Fruit fly (Drosophila melanogaster) whole organism, embryonic: ENCODE measurements around the gene CG33288.

Source experiments
- Ada2b ChIP-seq: fragments of 200-800 bp; sonication (Bioruptor generic); IDR thresholded peaks from 2 replicates; pipeline ENCODE4 v1.3.6; 2022; ENCODE audit warnings: missing biosample characterization, missing genetic modification characterization
- Adf1 ChIP-seq: fragments of 200-800 bp; sonication (Bioruptor generic); IDR thresholded peaks from 2 replicates; pipeline ENCODE4 v1.3.6; 2022; ENCODE audit warnings: missing biosample characterization, missing genetic modification characterization
- Asciz ChIP-seq: fragments of 200-800 bp; sonication (Bioruptor generic); optimal IDR thresholded peaks from 2 replicates; lab custom pipeline; 2017; ENCODE audit warnings: missing biosample characterization, mild to moderate bottlenecking, missing genetic modification characterization, missing genetic modification reagents
- Atf3 ChIP-seq: fragments of 200-800 bp; sonication (Bioruptor generic); optimal IDR thresholded peaks from 3 replicates; lab custom pipeline; 2016; ENCODE audit warnings: missing biosample characterization, missing genetic modification characterization
- Atf6 ChIP-seq: fragments of 200-800 bp; sonication (Bioruptor generic); IDR thresholded peaks from 2 replicates; pipeline ENCODE4 v1.3.6; 2022; ENCODE audit warnings: missing biosample characterization, missing genetic modification characterization
- Bgb ChIP-seq: fragments of 200-800 bp; sonication (Bioruptor generic); IDR thresholded peaks from 2 replicates; pipeline ENCODE4 v1.3.6; 2022; ENCODE audit warnings: missing biosample characterization, missing genetic modification characterization; ENCODE audit not compliant: partially characterized antibody
- CG10543 ChIP-seq: fragments of 200-800 bp; sonication (Bioruptor generic); optimal IDR thresholded peaks from 3 replicates; lab custom pipeline; 2017; ENCODE audit warnings: missing biosample characterization, mild to moderate bottlenecking, missing genetic modification characterization, moderate library complexity
- CG11247 ChIP-seq: fragments of 200-800 bp; sonication (Bioruptor generic); IDR thresholded peaks from 2 replicates; pipeline ENCODE4 v1.3.6; 2022; ENCODE audit warnings: missing biosample characterization, missing genetic modification characterization
- CG14441 ChIP-seq: fragments of 200-800 bp; sonication (Bioruptor generic); IDR thresholded peaks from 2 replicates; pipeline ENCODE4 v1.3.6; 2022; ENCODE audit warnings: missing biosample characterization, missing genetic modification characterization
- CG1603 ChIP-seq: fragments of 200-800 bp; sonication (Bioruptor generic); optimal IDR thresholded peaks from 2 replicates; lab custom pipeline; 2019; ENCODE audit warnings: missing biosample characterization, mild to moderate bottlenecking, missing genetic modification characterization, moderate library complexity
- CG17829 ChIP-seq: fragments of 200-800 bp; optimal IDR thresholded peaks from 2 replicates; lab custom pipeline; 2019; ENCODE audit warnings: missing biosample characterization, mild to moderate bottlenecking, missing genetic modification characterization, moderate library complexity
- CG18476 ChIP-seq: fragments of 200-800 bp; sonication (Bioruptor generic); optimal IDR thresholded peaks from 2 replicates; lab custom pipeline; 2016; ENCODE audit warnings: missing biosample characterization, mild to moderate bottlenecking, missing genetic modification characterization
- CG2199 ChIP-seq: fragments of 200-800 bp; sonication (Bioruptor generic); IDR thresholded peaks from 3 replicates; pipeline ENCODE4 v1.3.6; 2022; ENCODE audit warnings: missing biosample characterization, missing genetic modification characterization
- CG2712 ChIP-seq: fragments of 200-800 bp; optimal IDR thresholded peaks from 3 replicates; lab custom pipeline; 2019; ENCODE audit warnings: missing biosample characterization, mild to moderate bottlenecking, missing genetic modification characterization, moderate library complexity
- CG3065 ChIP-seq: fragments of 200-800 bp; sonication (Bioruptor generic); optimal IDR thresholded peaks from 2 replicates; lab custom pipeline; 2016; ENCODE audit warnings: missing biosample characterization, missing genetic modification characterization
- CG3281 ChIP-seq: fragments of 200-800 bp; sonication (Bioruptor generic); optimal IDR thresholded peaks from 3 replicates; lab custom pipeline; 2017; ENCODE audit warnings: missing biosample characterization, mild to moderate bottlenecking, missing genetic modification characterization
- CG3838 ChIP-seq: fragments of 200-800 bp; sonication (Bioruptor generic); optimal IDR thresholded peaks from 3 replicates; lab custom pipeline; 2016; ENCODE audit warnings: missing biosample characterization, missing genetic modification characterization
- CG3847 ChIP-seq: fragments of 200-800 bp; sonication (Bioruptor generic); IDR thresholded peaks from 2 replicates; pipeline ENCODE4 v1.3.6; 2022; ENCODE audit warnings: missing biosample characterization, missing genetic modification characterization
- CG4854 ChIP-seq: fragments of 200-800 bp; sonication (Bioruptor generic); optimal IDR thresholded peaks from 2 replicates; lab custom pipeline; 2016; ENCODE audit warnings: missing biosample characterization, missing genetic modification characterization, inconsistent platforms
- CG6813 ChIP-seq: fragments of 200-800 bp; sonication (Bioruptor generic); optimal IDR thresholded peaks from 2 replicates; lab custom pipeline; 2017; ENCODE audit warnings: missing biosample characterization, missing genetic modification characterization, mild to moderate bottlenecking, moderate library complexity, missing genetic modification reagents
- CG6854 ChIP-seq: fragments of 200-800 bp; sonication (Bioruptor generic); optimal IDR thresholded peaks from 3 replicates; lab custom pipeline; 2017; ENCODE audit warnings: missing biosample characterization, mild to moderate bottlenecking, missing genetic modification characterization
- CG9727 ChIP-seq: fragments of 200-800 bp; sonication (Bioruptor generic); optimal IDR thresholded peaks from 3 replicates; lab custom pipeline; 2017; ENCODE audit warnings: missing biosample characterization, mild to moderate bottlenecking, missing genetic modification characterization
- CoRest ChIP-seq: fragments of 200-800 bp; sonication (Bioruptor generic); optimal IDR thresholded peaks from 3 replicates; lab custom pipeline; 2018; ENCODE audit warnings: missing biosample characterization, mild to moderate bottlenecking, missing genetic modification characterization, moderate library complexity
- Deaf1 ChIP-seq: fragments of 200-800 bp; optimal IDR thresholded peaks from 3 replicates; lab custom pipeline; 2019; ENCODE audit warnings: missing biosample characterization, mild to moderate bottlenecking, missing genetic modification characterization, moderate library complexity
- Ets65A ChIP-seq: fragments of 200-800 bp; sonication (Bioruptor generic); peaks from one replicate; lab custom pipeline; 2016; ENCODE audit warnings: missing biosample characterization, missing genetic modification characterization
- Myb ChIP-seq: fragments of 200-800 bp; sonication (Bioruptor generic); optimal IDR thresholded peaks from 2 replicates; lab custom pipeline; 2016; ENCODE audit warnings: missing biosample characterization, missing genetic modification characterization
- Taf1 ChIP-seq: fragments of 200-800 bp; sonication (Bioruptor generic); IDR thresholded peaks from 2 replicates; pipeline ENCODE4 v1.3.6; 2022; ENCODE audit warnings: missing biosample characterization, missing genetic modification characterization
- Trl ChIP-seq, 3 experiments: fragments of >200 bp in 2 of 3; fragments of 200-800 bp in 1 of 3; sonication (Bioruptor generic) in 1 of 3; optimal IDR thresholded peaks; 2 replicates in 1 of 3; 3 replicates in 2 of 3; lab custom pipeline; 2016 to 2017; ENCODE audit warnings: missing biosample characterization in 1 of 3, missing genetic modification characterization in 1 of 3
- Xbp1 ChIP-seq: fragments of 200-800 bp; sonication (Bioruptor generic); optimal IDR thresholded peaks from 3 replicates; lab custom pipeline; 2016; ENCODE audit warnings: missing biosample characterization, mild to moderate bottlenecking, missing genetic modification characterization
- abd-A ChIP-seq: fragments of 200-800 bp; sonication (Bioruptor generic); optimal IDR thresholded peaks from 3 replicates; lab custom pipeline; 2019; ENCODE audit warnings: missing biosample characterization, mild to moderate bottlenecking, missing genetic modification characterization, moderate library complexity
- al ChIP-seq: fragments of 200-800 bp; sonication (Bioruptor generic); IDR thresholded peaks from 2 replicates; pipeline ENCODE4 v1.3.6; 2022; ENCODE audit warnings: missing biosample characterization, missing genetic modification characterization
- bbx ChIP-seq: fragments of 200-800 bp; sonication (Bioruptor generic); IDR thresholded peaks from 2 replicates; pipeline ENCODE4 v1.3.6; 2022; ENCODE audit warnings: missing biosample characterization, missing genetic modification characterization; ENCODE audit not compliant: partially characterized antibody
- chm ChIP-seq: fragments of 200-800 bp; sonication (Bioruptor generic); IDR thresholded peaks from 2 replicates; pipeline ENCODE4 v1.3.6; 2022; ENCODE audit warnings: missing biosample characterization, missing genetic modification characterization
- dm ChIP-seq: fragments of 200-800 bp; sonication (Bioruptor generic); optimal IDR thresholded peaks from 3 replicates; lab custom pipeline; 2016; ENCODE audit warnings: missing biosample characterization, missing genetic modification characterization
- grau ChIP-seq: fragments of 200-800 bp; optimal IDR thresholded peaks from 3 replicates; lab custom pipeline; 2019; ENCODE audit warnings: missing biosample characterization, mild to moderate bottlenecking, missing genetic modification characterization, moderate library complexity
- grn ChIP-seq: fragments of 200-800 bp; sonication (Bioruptor generic); optimal IDR thresholded peaks from 3 replicates; lab custom pipeline; 2017; ENCODE audit warnings: missing biosample characterization, missing genetic modification characterization
- gt ChIP-seq: fragments of 200-800 bp; sonication (Bioruptor generic); IDR thresholded peaks from 2 replicates; pipeline ENCODE4 v1.3.6; 2022; ENCODE audit warnings: missing biosample characterization, missing genetic modification characterization
- h ChIP-seq: fragments of >200 bp; optimal IDR thresholded peaks from 2 replicates; lab custom pipeline; 2017
- hth ChIP-seq: fragments of >200 bp; optimal IDR thresholded peaks from 2 replicates; lab custom pipeline; 2017; ENCODE audit warnings: inconsistent platforms
- kah ChIP-seq: fragments of 200-800 bp; sonication (Bioruptor generic); optimal IDR thresholded peaks from 2 replicates; lab custom pipeline; 2018; ENCODE audit warnings: missing biosample characterization, mild to moderate bottlenecking, missing genetic modification characterization
- kay ChIP-seq: fragments of 200-800 bp; sonication (Bioruptor generic); optimal IDR thresholded peaks from 2 replicates; lab custom pipeline; 2016; ENCODE audit warnings: missing biosample characterization, missing genetic modification characterization
- luna ChIP-seq: fragments of 200-800 bp; sonication (Bioruptor generic); optimal IDR thresholded peaks from 2 replicates; lab custom pipeline; 2016; ENCODE audit warnings: missing biosample characterization, missing genetic modification characterization
- nau ChIP-seq: fragments of 200-800 bp; sonication (Bioruptor generic); optimal IDR thresholded peaks from 3 replicates; lab custom pipeline; 2017; ENCODE audit warnings: missing biosample characterization, mild to moderate bottlenecking, missing genetic modification characterization, missing genetic modification reagents
- p53 ChIP-seq: fragments of 200-800 bp; sonication (Bioruptor generic); optimal IDR thresholded peaks from 2 replicates; lab custom pipeline; 2016; ENCODE audit warnings: missing biosample characterization, missing genetic modification characterization
- pan ChIP-seq, 4 experiments: fragments of >200 bp in 3 of 4; fragments of 200-800 bp in 1 of 4; sonication (Bioruptor generic) in 1 of 4; optimal IDR thresholded peaks in 3 of 4; IDR thresholded peaks in 1 of 4; 2 replicates each; pipeline versions ENCODE4 v1.3.6 to Lab custom; 2017 to 2022; ENCODE audit warnings: missing biosample characterization in 2 of 4, missing genetic modification characterization in 2 of 4, mixed read lengths in 1 of 4
- repo ChIP-seq: fragments of 200-800 bp; sonication (Bioruptor generic); optimal IDR thresholded peaks from 2 replicates; lab custom pipeline; 2016; ENCODE audit warnings: missing biosample characterization, missing genetic modification characterization
- salm ChIP-seq: fragments of 200-800 bp; sonication (Bioruptor generic); optimal IDR thresholded peaks from 2 replicates; lab custom pipeline; 2018; ENCODE audit warnings: missing biosample characterization, mild to moderate bottlenecking, missing genetic modification characterization
- sens-2 ChIP-seq: fragments of 200-800 bp; sonication (Bioruptor generic); IDR thresholded peaks from 2 replicates; pipeline ENCODE4 v1.3.6; 2022; ENCODE audit warnings: missing biosample characterization, missing genetic modification characterization
- slbo ChIP-seq: fragments of 200-800 bp; sonication (Bioruptor generic); IDR thresholded peaks from 2 replicates; pipeline ENCODE4 v1.3.6; 2022; ENCODE audit warnings: missing biosample characterization, missing genetic modification characterization
- unpg ChIP-seq: fragments of 200-800 bp; sonication (Bioruptor generic); optimal IDR thresholded peaks from 3 replicates; lab custom pipeline; 2018; ENCODE audit warnings: missing biosample characterization, mild to moderate bottlenecking, missing genetic modification characterization, moderate library complexity
- vvl ChIP-seq: fragments of 200-800 bp; sonication (Bioruptor generic); IDR thresholded peaks from 2 replicates; pipeline ENCODE4 v1.3.6; 2022; ENCODE audit warnings: missing biosample characterization, missing genetic modification characterization

CG33288 gene

DNA sequence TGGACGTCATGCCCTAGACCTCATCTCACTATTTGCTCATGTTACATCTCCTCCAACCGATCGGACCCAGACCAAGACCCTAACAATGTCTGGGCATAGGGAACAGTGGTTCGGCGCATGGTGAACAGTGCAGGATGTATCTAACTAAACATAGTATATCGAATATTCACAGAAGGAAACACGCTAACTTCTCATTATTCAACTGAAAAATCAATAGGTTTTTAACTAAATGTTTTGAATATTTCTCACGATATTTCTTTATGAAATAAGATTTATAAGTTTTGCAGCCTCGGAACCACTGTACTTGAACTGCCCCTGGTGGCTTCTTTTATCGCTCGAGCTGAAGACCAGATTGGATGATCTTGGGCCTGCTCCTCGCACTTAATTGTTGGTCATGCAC, 26.0 kb downstream of the CG33288 start (continued):
- TF ChIP-seq CG2199 (GFP tag; lab: Robert Waterston, UW) (no peak), luna (GFP tag; lab: Kevin White, UChicago) (no peak), CG3065 (GFP tag; lab: Kevin White, UChicago) (no peak), grn (peak; percentile 14), salm (tag; lab: Kevin White, UChicago) (no peak), Xbp1 (peak; percentile 44), CG2712 (peak; percentile 84), Ets65A (no peak), al (GFP tag; lab: Robert Waterston, UW) (no peak), kay (GFP tag; lab: Kevin White, UChicago) (peak; percentile 29), grau (tag; lab: Kevin White, UChicago) (peak; percentile 60), CG17829 (peak; percentile 79), bbx (GFP tag; lab: Robert Waterston, UW) (no peak), kah (GFP tag; lab: Kevin White, UChicago) (no peak), Asciz (GFP tag; lab: Kevin White, UChicago) (peak; percentile 33), CG4854 (GFP tag; lab: Kevin White, UChicago) (no peak), Adf1 (GFP tag; lab: Robert Waterston, UW) (no peak), p53 (GFP tag; lab: Kevin White, UChicago) (no peak), Taf1 (GFP tag; lab: Robert Waterston, UW) (no peak), Atf3 (GFP tag; lab: Kevin White, UChicago) (no peak), pan (optimal IDR thresholded peaks at IDR 0.05; lab: Kevin White, UChicago) (no peak), pan (GFP tag; optimal IDR thresholded peaks at IDR 0.05 in 1 of 2, IDR thresholded peaks at IDR 0.05 in 1 of 2) (peak in 1 of 2 experiments; percentile 36), CG9727 (peak; percentile 79), CG11247 (no peak), chm (GFP tag; lab: Robert Waterston, UW) (peak; percentile 81; the same call in 1 of the 2 replicates), Trl (optimal IDR thresholded peaks at IDR 0.05; lab: Kevin White, UChicago) (no peak), Trl (GFP tag; optimal IDR thresholded peaks at IDR 0.05; lab: Kevin White, UChicago) (peak; percentile 47), Atf6 (no peak), Myb (GFP tag; lab: Kevin White, UChicago) (peak; percentile 12), unpg (GFP tag; lab: Kevin White, UChicago) (peak; percentile 72), CG18476 (GFP tag; lab: Kevin White, UChicago) (peak; percentile 23), gt (GFP tag; lab: Robert Waterston, UW) (no peak), h (lab: Kevin White, UChicago) (no peak), CG6854 (no peak), CG3838 (GFP tag; lab: Kevin White, UChicago) (no peak), sens-2 (GFP tag; lab: Robert Waterston, UW) (peak; percentile 31; the same call in 1 of the 2 replicates), CG6813 (GFP tag; lab: Kevin White, UChicago) (peak; percentile 66), Bgb (GFP tag; lab: Robert Waterston, UW) (no peak), CG1603 (tag; lab: Kevin White, UChicago) (peak; percentile 83), CG10543 (GFP tag; lab: Kevin White, UChicago) (no peak), CG14441 (GFP tag; lab: Robert Waterston, UW) (no peak), repo (GFP tag; lab: Kevin White, UChicago) (peak; percentile 17), abd-A (no peak), nau (GFP tag; lab: Kevin White, UChicago) (no peak), CoRest (tag; lab: Kevin White, UChicago) (peak; percentile 15), slbo (GFP tag; lab: Robert Waterston, UW) (0 out of 2 replicates have a peak, but pooled peaks have one; percentile 35), vvl (GFP tag; lab: Robert Waterston, UW) (peak; percentile 75), Deaf1 (no peak), CG3847 (GFP tag; lab: Robert Waterston, UW) (no peak), Ada2b (GFP tag; lab: Robert Waterston, UW) (peak; percentile 53; the same call in 1 of the 2 replicates), CG3281 (GFP tag; lab: Kevin White, UChicago) (no peak), dm (GFP tag; lab: Kevin White, UChicago) (peak; percentile 25), hth (lab: Kevin White, UChicago) (no peak)
